Fruit fly (Drosophila melanogaster) whole organism, wandering third instar larva: ENCODE data around the gene CG43367.

Source experiments
- Abd-B ChIP-seq: fragments of >200 bp; optimal IDR thresholded peaks from 2 replicates; lab custom pipeline; 2017; ENCODE audit warnings: missing biosample characterization, missing genetic modification characterization
- CG32264 ChIP-seq: fragments of 200-800 bp; sonication (Bioruptor generic); optimal IDR thresholded peaks from 2 replicates; lab custom pipeline; 2016; ENCODE audit warnings: missing biosample characterization, missing genetic modification characterization
- CG9705 ChIP-seq: fragments of 200-800 bp; sonication (Bioruptor generic); optimal IDR thresholded peaks from 2 replicates; lab custom pipeline; 2018; ENCODE audit warnings: missing biosample characterization, mild to moderate bottlenecking, missing genetic modification characterization
- Dfd ChIP-seq: fragments of >200 bp; optimal IDR thresholded peaks from 2 replicates; lab custom pipeline; 2017; ENCODE audit warnings: missing biosample characterization, missing genetic modification characterization
- Dif ChIP-seq: fragments of 200-275, 200-300 bp; sonication (Bioruptor generic); optimal IDR thresholded peaks from 2 replicates; lab custom pipeline; 2018; ENCODE audit warnings: missing biosample characterization, missing genetic modification characterization; ENCODE audit not compliant: partially characterized antibody
- GATAd ChIP-seq: sonication (Bioruptor generic); optimal IDR thresholded peaks from 2 replicates; lab custom pipeline; 2016; ENCODE audit warnings: missing biosample characterization, missing genetic modification characterization
- HLH106 ChIP-seq: fragments of 200-800 bp; optimal IDR thresholded peaks from 3 replicates; lab custom pipeline; 2019; ENCODE audit warnings: missing biosample characterization, mild to moderate bottlenecking, missing genetic modification characterization, moderate library complexity
- Hnf4 ChIP-seq: fragments of 200-800 bp; sonication (Bioruptor generic); optimal IDR thresholded peaks from 2 replicates; lab custom pipeline; 2016; ENCODE audit warnings: missing biosample characterization, mild to moderate bottlenecking, missing genetic modification characterization
- Hr83 ChIP-seq: fragments of 200-300 bp; sonication (Bioruptor generic); optimal IDR thresholded peaks from 2 replicates; lab custom pipeline; 2016; ENCODE audit warnings: missing biosample characterization, mild to moderate bottlenecking, missing genetic modification characterization, moderate library complexity; ENCODE audit not compliant: poor library complexity, severe bottlenecking
- Jra ChIP-seq: sonication (Bioruptor generic); optimal IDR thresholded peaks from 2 replicates; lab custom pipeline; 2016; ENCODE audit warnings: missing biosample characterization, missing genetic modification characterization
- Myc ChIP-seq: fragments of >200 bp; optimal IDR thresholded peaks from 2 replicates; lab custom pipeline; 2017
- N ChIP-seq: fragments of >200 bp; optimal IDR thresholded peaks from 2 replicates; lab custom pipeline; 2018; ENCODE audit warnings: missing biosample characterization, missing external identifiers, missing genetic modification characterization
- OdsH ChIP-seq: fragments of 200-800 bp; sonication (Bioruptor generic); optimal IDR thresholded peaks from 2 replicates; lab custom pipeline; 2016; ENCODE audit warnings: missing biosample characterization, mild to moderate bottlenecking, missing genetic modification characterization
- Rel ChIP-seq, 2 experiments: fragments of 200-800 bp; sonication (Bioruptor generic) in 1 of 2; optimal IDR thresholded peaks; 2 replicates in 1 of 2; 3 replicates in 1 of 2; lab custom pipeline; 2016 to 2019; ENCODE audit warnings: mild to moderate bottlenecking in 2 of 2, missing biosample characterization in 2 of 2, missing genetic modification characterization in 2 of 2, moderate library complexity in 1 of 2
- Sp1 ChIP-seq: fragments of 200-800 bp; sonication (Bioruptor generic); optimal IDR thresholded peaks from 3 replicates; lab custom pipeline; 2019; ENCODE audit warnings: missing biosample characterization, mild to moderate bottlenecking, missing genetic modification characterization, moderate library complexity
- Vsx2 ChIP-seq: fragments of 200-300, 225-300 bp; sonication (Bioruptor generic); optimal IDR thresholded peaks from 2 replicates; lab custom pipeline; 2018; ENCODE audit warnings: missing biosample characterization, missing genetic modification characterization; ENCODE audit not compliant: partially characterized antibody
- br ChIP-seq: fragments of 200-800 bp; sonication (Bioruptor generic); optimal IDR thresholded peaks from 2 replicates; lab custom pipeline; 2016; ENCODE audit warnings: missing biosample characterization, missing genetic modification characterization
- dl ChIP-seq, 2 experiments: fragments of 175-275, 200-275 bp in 1 of 2; fragments of 200-275 bp in 1 of 2; sonication (Bioruptor generic); optimal IDR thresholded peaks; lab custom pipeline; 2018; ENCODE audit warnings: mild to moderate bottlenecking in 2 of 2, missing biosample characterization in 2 of 2, missing genetic modification characterization in 2 of 2, moderate library complexity in 2 of 2; ENCODE audit not compliant: partially characterized antibody in 2 of 2, insufficient read depth in 1 of 2
- dmrt93B ChIP-seq: fragments of 200-800 bp; sonication (Bioruptor generic); optimal IDR thresholded peaks from 2 replicates; lab custom pipeline; 2018; ENCODE audit warnings: missing biosample characterization, mild to moderate bottlenecking, missing genetic modification characterization
- ey ChIP-seq: fragments of 200-800 bp; sonication (Bioruptor generic); optimal IDR thresholded peaks from 2 replicates; lab custom pipeline; 2016; ENCODE audit warnings: missing biosample characterization, missing genetic modification characterization
- foxo ChIP-seq, 2 experiments: fragments of 200-800 bp; sonication (Bioruptor generic); optimal IDR thresholded peaks; 2 replicates in 1 of 2; 3 replicates in 1 of 2; lab custom pipeline; 2016 to 2017; ENCODE audit warnings: missing biosample characterization in 2 of 2, missing genetic modification characterization in 2 of 2
- fru ChIP-seq: fragments of 200-800 bp; sonication (Bioruptor generic); optimal IDR thresholded peaks from 3 replicates; lab custom pipeline; 2016; ENCODE audit warnings: missing biosample characterization, mild to moderate bottlenecking, missing genetic modification characterization
- h ChIP-seq: fragments of 200-800 bp; sonication (Bioruptor generic); optimal IDR thresholded peaks from 3 replicates; lab custom pipeline; 2016; ENCODE audit warnings: missing biosample characterization, mild to moderate bottlenecking, missing genetic modification characterization
- jim ChIP-seq: fragments of 175-275, 200-325 bp; sonication (Bioruptor generic); optimal IDR thresholded peaks from 2 replicates; lab custom pipeline; 2016; ENCODE audit warnings: missing biosample characterization, mild to moderate bottlenecking, missing genetic modification characterization
- lola ChIP-seq: fragments of >200 bp; optimal IDR thresholded peaks from 2 replicates; lab custom pipeline; 2017; ENCODE audit warnings: missing biosample characterization, missing genetic modification characterization
- pan ChIP-seq: fragments of >200 bp; optimal IDR thresholded peaks from 2 replicates; lab custom pipeline; 2017
- psq ChIP-seq: fragments of 200-800 bp; sonication (Bioruptor generic); optimal IDR thresholded peaks from 3 replicates; lab custom pipeline; 2017; ENCODE audit warnings: missing biosample characterization, mild to moderate bottlenecking, missing genetic modification characterization, moderate library complexity
- rgr ChIP-seq: fragments of 200-800 bp; sonication (Bioruptor generic); optimal IDR thresholded peaks from 3 replicates; lab custom pipeline; 2016; ENCODE audit warnings: missing biosample characterization, mild to moderate bottlenecking, missing genetic modification characterization
- sage ChIP-seq: fragments of 200-800 bp; sonication (Bioruptor generic); optimal IDR thresholded peaks from 2 replicates; lab custom pipeline; 2016; ENCODE audit warnings: missing biosample characterization, mild to moderate bottlenecking, missing genetic modification characterization
- sv ChIP-seq: fragments of 200-800 bp; sonication (Bioruptor generic); optimal IDR thresholded peaks from 3 replicates; lab custom pipeline; 2016; ENCODE audit warnings: missing biosample characterization, missing genetic modification characterization
- tai ChIP-seq: sonication (Bioruptor generic); optimal IDR thresholded peaks from 2 replicates; lab custom pipeline; 2016; ENCODE audit warnings: missing biosample characterization, missing genetic modification characterization
- woc ChIP-seq: sonication (Bioruptor generic); optimal IDR thresholded peaks from 2 replicates; lab custom pipeline; 2016; ENCODE audit warnings: missing biosample characterization, mild to moderate bottlenecking, missing genetic modification characterization

CG43367 gene

dm6 chr3L:4215079-4215478 is 21.3 kb downstream of the CG43367 start, which contains the start of gene Cpr64Ad:
Gene Cpr64Ad (plus strand): TSS chr3L:4215379.
- TF ChIP-seq dl (GFP tag; optimal IDR thresholded peaks at IDR 0.05; lab: Kevin White, UChicago; ENCODE audit: insufficient read depth in 1 of 2, partially characterized antibody in 2 of 2) (no peak), sv (GFP tag; lab: Kevin White, UChicago) (no peak), tai (GFP tag; lab: Kevin White, UChicago) (no peak), HLH106 (tag; lab: Kevin White, UChicago) (no peak), jim (GFP tag; lab: Kevin White, UChicago) (no peak), fru (GFP tag; lab: Kevin White, UChicago) (no peak), Sp1 (GFP tag; lab: Kevin White, UChicago) (no peak), Dfd (GFP tag; lab: Kevin White, UChicago) (no peak), Dif (GFP tag; lab: Kevin White, UChicago) (no peak)

- TF ChIP-seq Myc (lab: Kevin White, UChicago), result peak; percentile 95
- TF ChIP-seq h (GFP tag; lab: Kevin White, UChicago), result peak; percentile 61
- TF ChIP-seq N (GFP tag; lab: Kevin White, UChicago), result peak; percentile 41
- TF ChIP-seq dmrt93B, result no peak
- TF ChIP-seq HLH106 (tag; lab: Kevin White, UChicago), result no peak
- peak; percentile 58 for TF ChIP-seq Vsx2
- no peak for TF ChIP-seq br (GFP tag; lab: Kevin White, UChicago)
- TF ChIP-seq dl (GFP tag; optimal IDR thresholded peaks at IDR 0.05; lab: Kevin White, UChicago; ENCODE audit: insufficient read depth in 1 of 2, partially characterized antibody in 2 of 2), result no peak
- TF ChIP-seq fru (GFP tag; lab: Kevin White, UChicago), result no peak
- no peak for TF ChIP-seq sage
These were observed 25.8 kb downstream of the CG43367 start for dm6 chr3L:4219291-4220228.

- TF ChIP-seq Hr83 (GFP tag; lab: Kevin White, UChicago), result peak; percentile 41
- no peak for TF ChIP-seq Myc (lab: Kevin White, UChicago)
- no peak for TF ChIP-seq woc (GFP tag; lab: Kevin White, UChicago)
- TF ChIP-seq psq (GFP tag; lab: Kevin White, UChicago), result peak; percentile 4
- no peak for TF ChIP-seq Vsx2
- TF ChIP-seq CG9705 (GFP tag; lab: Kevin White, UChicago), result no peak
- TF ChIP-seq h (GFP tag; lab: Kevin White, UChicago), result peak; percentile 4
- peak; percentile 56 for TF ChIP-seq rgr (GFP tag; lab: Kevin White, UChicago)
- no peak for TF ChIP-seq Abd-B (GFP tag; lab: Kevin White, UChicago)
- no peak for TF ChIP-seq Rel (GFP tag; optimal IDR thresholded peaks at IDR 0.05; lab: Kevin White, UChicago)
- no peak for TF ChIP-seq Rel (tag; optimal IDR thresholded peaks at IDR 0.05; lab: Kevin White, UChicago)
- TF ChIP-seq OdsH, result peak; percentile 34
- TF ChIP-seq Hnf4 (GFP tag; lab: Kevin White, UChicago), result peak; percentile 40
- no peak for TF ChIP-seq pan
- no peak for TF ChIP-seq Jra (GFP tag; lab: Kevin White, UChicago)
- peak in 1 of 2 experiments; percentile 22 for TF ChIP-seq foxo (GFP tag; optimal IDR thresholded peaks at IDR 0.05; lab: Kevin White, UChicago)
- TF ChIP-seq fru (GFP tag; lab: Kevin White, UChicago), result peak; percentile 58
- TF ChIP-seq br (GFP tag; lab: Kevin White, UChicago), result peak; percentile 7
- TF ChIP-seq GATAd (GFP tag; lab: Kevin White, UChicago), result no peak
- TF ChIP-seq lola (GFP tag; lab: Kevin White, UChicago), result no peak
- TF ChIP-seq sv (GFP tag; lab: Kevin White, UChicago), result no peak
- TF ChIP-seq, all 38 proteins: peak for 9
These were observed 26.9 kb downstream of the CG43367 start for dm6 chr3L:4220679-4221078.

dm6 chr3L:4221226-4221770 is 27.5 kb downstream of the CG43367 start:
- TF ChIP-seq CG32264 (GFP tag; lab: Kevin White, UChicago), result no peak
- TF ChIP-seq Rel (GFP tag; optimal IDR thresholded peaks at IDR 0.05; lab: Kevin White, UChicago), result no peak
- TF ChIP-seq Rel (tag; optimal IDR thresholded peaks at IDR 0.05; lab: Kevin White, UChicago), result peak; percentile 44
- TF ChIP-seq Sp1 (GFP tag; lab: Kevin White, UChicago), result no peak
- TF ChIP-seq ey (GFP tag; lab: Kevin White, UChicago), result no peak
- TF ChIP-seq, all 38 proteins: peak for 1
